Worm (Caenorhabditis elegans) whole organism, L1 larva: ENCODE measurements around the gene irld-2.
A peak's percentile ranks its signal among the peaks of the same experiment; 100 is the strongest.

ENCODE experiments used
- alr-1 ChIP-seq: fragments of 200-800 bp; sonication (Bioruptor generic); optimal IDR thresholded peaks from 2 replicates; lab custom pipeline; 2018; ENCODE audit warnings: borderline replicate concordance, mild to moderate bottlenecking, missing genetic modification characterization, missing compliant biosample characterization
- aly-2 ChIP-seq: fragments of 150-350 bp; optimal IDR thresholded peaks from 2 replicates; lab custom pipeline; 2014; ENCODE audit warnings: missing biosample characterization, missing genetic modification characterization
- ceh-82 ChIP-seq, 3 experiments: fragments of 150-350 bp in 1 of 3; sonication (generic microtip) in 2 of 3; optimal IDR thresholded peaks; 2 replicates each; lab custom pipeline; 2014 to 2017; ENCODE audit warnings: missing biosample characterization in 3 of 3, missing genetic modification characterization in 3 of 3
- fkh-10 ChIP-seq: sonication (generic microtip); optimal IDR thresholded peaks from 2 replicates; lab custom pipeline; 2017; ENCODE audit warnings: missing biosample characterization, missing genetic modification reagents, missing genetic modification characterization
- jun-1 ChIP-seq: fragments of 150-350 bp; optimal IDR thresholded peaks from 2 replicates; lab custom pipeline; 2014; ENCODE audit warnings: missing biosample characterization, missing genetic modification reagents, missing genetic modification characterization
- lin-15B ChIP-seq: fragments of 150-350 bp; sonication (generic microtip); optimal IDR thresholded peaks from 3 replicates; lab custom pipeline; 2014; ENCODE audit warnings: missing biosample characterization, missing genetic modification characterization
- lin-39 ChIP-seq: fragments of 150-350 bp; optimal IDR thresholded peaks from 2 replicates; lab custom pipeline; 2014; ENCODE audit warnings: missing biosample characterization, missing genetic modification reagents, missing genetic modification characterization
- mdl-1 ChIP-seq, 2 experiments: fragments of 150-350 bp; optimal IDR thresholded peaks; 2 replicates each; lab custom pipeline; 2014 to 2017; ENCODE audit warnings: missing biosample characterization in 2 of 2, missing genetic modification characterization in 2 of 2, inconsistent platforms in 1 of 2
- nhr-85 ChIP-seq: sonication (generic microtip); peaks from one replicate; lab custom pipeline; 2016; ENCODE audit warnings: missing genetic modification characterization, inconsistent platforms, missing compliant biosample characterization
- pqm-1 ChIP-seq: sonication (generic microtip); optimal IDR thresholded peaks from 3 replicates; lab custom pipeline; 2017; ENCODE audit warnings: missing biosample characterization, missing genetic modification characterization
- rnt-1 ChIP-seq: sonication (generic microtip); optimal IDR thresholded peaks from 2 replicates; lab custom pipeline; 2016; ENCODE audit warnings: mild to moderate bottlenecking, missing genetic modification characterization, moderate library complexity, missing compliant biosample characterization
- ztf-4 ChIP-seq: fragments of 150-350 bp; optimal IDR thresholded peaks from 2 replicates; lab custom pipeline; 2014; ENCODE audit warnings: missing biosample characterization, missing genetic modification characterization

- TF ChIP-seq fkh-10 (GFP tag; lab: Kevin White, UChicago) (no peak), ztf-4 (tag; lab: Kevin White, UChicago) (no peak), ceh-82 (tag; optimal IDR thresholded peaks at IDR 0.05; lab: Kevin White, UChicago) (peak in 1 of 3 experiments; percentile 27), rnt-1 (tag; lab: Kevin White, UChicago) (peak; percentile 35), lin-15B (tag; lab: Kevin White, UChicago) (no peak), nhr-85 (tag; lab: Kevin White, UChicago) (no peak), jun-1 (tag; lab: Kevin White, UChicago) (no peak), aly-2 (no peak), pqm-1 (no peak), alr-1 (no peak), lin-39 (no peak), mdl-1 (tag; optimal IDR thresholded peaks at IDR 0.05; lab: Kevin White, UChicago) (peak in 1 of 2 experiments; percentile 14)
Measured at ce11 chrX:13414974-13415373, 20.1 kb upstream of the irld-2 start.
